Worm (Caenorhabditis elegans): ENCODE measurements around the gene syx-5.

DNA sequence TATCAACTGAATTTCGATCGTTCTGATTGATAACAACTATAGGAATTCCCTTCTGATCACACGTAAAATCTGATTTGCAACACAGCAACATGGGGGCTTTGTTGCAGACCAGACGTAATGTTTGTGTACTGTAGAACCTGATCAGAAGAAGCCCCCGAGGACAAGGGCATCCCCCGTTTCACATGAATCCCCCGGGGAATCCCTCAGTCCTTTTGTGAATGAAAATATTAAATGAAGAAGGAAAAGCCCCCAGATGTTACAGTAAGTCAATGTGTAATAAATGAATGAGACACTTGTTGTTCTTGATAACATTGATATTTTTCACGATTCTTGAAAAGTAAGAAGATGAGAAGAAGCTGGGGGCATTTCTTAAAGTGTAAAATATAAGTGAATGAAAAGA lies 29.5 kb downstream of the syx-5 start:
- TF ChIP-seq mdt-29 (GFP tag; IDR thresholded peaks at IDR 0.05): no peak
- no peak for TF ChIP-seq ztf-11 (tag; optimal IDR thresholded peaks at IDR 0.05)
- TF ChIP-seq daf-12 (tag; optimal IDR thresholded peaks at IDR 0.05): no peak
- no peak for TF ChIP-seq dmd-6 (GFP tag; IDR thresholded peaks at IDR 0.05)
- TF ChIP-seq mdl-1 (tag; optimal IDR thresholded peaks at IDR 0.05): peak; percentile 18 to 42
- TF ChIP-seq unc-130 (GFP tag; optimal IDR thresholded peaks at IDR 0.05): no peak
